Worm (Caenorhabditis elegans) whole organism, early embryonic: Measurements from ENCODE around the gene tmed-10.

Experiments
- B0310.2 ChIP-seq: sonication (generic microtip); optimal IDR thresholded peaks from 2 replicates; lab custom pipeline; 2016; ENCODE audit warnings: mild to moderate bottlenecking, missing genetic modification characterization, missing compliant biosample characterization
- F13C5.2 ChIP-seq: sonication (generic microtip); optimal IDR thresholded peaks from 2 replicates; lab custom pipeline; 2017; ENCODE audit warnings: mild to moderate bottlenecking, missing genetic modification characterization, inconsistent platforms, missing compliant biosample characterization
- aly-1 ChIP-seq: sonication (generic microtip); optimal IDR thresholded peaks from 2 replicates; lab custom pipeline; 2016; ENCODE audit warnings: missing genetic modification characterization, missing compliant biosample characterization
- ama-1 ChIP-seq: fragments of 150-350 bp; optimal IDR thresholded peaks from 2 replicates; lab custom pipeline; 2014
- ceh-13 ChIP-seq: fragments of 200-800 bp; sonication (Bioruptor generic); optimal IDR thresholded peaks from 2 replicates; lab custom pipeline; 2018; ENCODE audit warnings: mild to moderate bottlenecking, missing genetic modification characterization, missing compliant biosample characterization
- ceh-36 ChIP-seq: sonication (generic microtip); optimal IDR thresholded peaks from 2 replicates; lab custom pipeline; 2016; ENCODE audit warnings: missing genetic modification characterization, inconsistent platforms, missing compliant biosample characterization
- ets-7 ChIP-seq: sonication (generic microtip); optimal IDR thresholded peaks from 2 replicates; lab custom pipeline; 2016; ENCODE audit warnings: missing genotype, missing genetic modification characterization, missing compliant biosample characterization
- flt-1 ChIP-seq: fragments of 200-800 bp; sonication (Bioruptor generic); IDR thresholded peaks from 2 replicates; pipeline ENCODE4 v1.3.6; 2022; ENCODE audit warnings: missing genetic modification characterization, missing compliant biosample characterization
- hmbx-1 ChIP-seq: sonication (generic microtip); optimal IDR thresholded peaks from 2 replicates; lab custom pipeline; 2016; ENCODE audit warnings: mild to moderate bottlenecking, missing genetic modification characterization, missing compliant biosample characterization
- hmg-4 ChIP-seq: fragments of 200-800 bp; sonication (Bioruptor generic); optimal IDR thresholded peaks from 2 replicates; lab custom pipeline; 2018; ENCODE audit warnings: mild to moderate bottlenecking, missing genetic modification characterization, missing compliant biosample characterization
- hnd-1 ChIP-seq: sonication (generic microtip); optimal IDR thresholded peaks from 2 replicates; lab custom pipeline; 2016; ENCODE audit warnings: missing genetic modification characterization, missing compliant biosample characterization
- pes-1 ChIP-seq: fragments of 200-800 bp; sonication (Bioruptor generic); IDR thresholded peaks from 2 replicates; pipeline ENCODE4 v1.3.6; 2022; ENCODE audit warnings: missing genetic modification reagents, missing genetic modification characterization, missing compliant biosample characterization
- scrt-1 ChIP-seq: fragments of 200-800 bp; sonication (Bioruptor generic); IDR thresholded peaks from 2 replicates; pipeline ENCODE4 v1.3.6; 2022; ENCODE audit warnings: missing genetic modification characterization, missing compliant biosample characterization
- sea-1 ChIP-seq: fragments of 200-800 bp; sonication (Bioruptor generic); conservative IDR thresholded peaks from 2 replicates; pipeline ENCODE4 v1.3.6; 2022; ENCODE audit warnings: missing genetic modification characterization, missing compliant biosample characterization
- tbx-11 ChIP-seq: fragments of 200-800 bp; sonication (Bioruptor generic); IDR thresholded peaks from 2 replicates; pipeline ENCODE4 v1.3.6; 2022; ENCODE audit warnings: missing genetic modification characterization, missing compliant biosample characterization
- tbx-37 ChIP-seq: fragments of 200-800 bp; sonication (Bioruptor generic); conservative IDR thresholded peaks from 2 replicates; pipeline ENCODE4 v1.3.6; 2022; ENCODE audit warnings: missing genetic modification reagents, missing genetic modification characterization, missing compliant biosample characterization
- tra-4 ChIP-seq: sonication (generic microtip); optimal IDR thresholded peaks from 2 replicates; lab custom pipeline; 2017; ENCODE audit warnings: missing genetic modification characterization, missing compliant biosample characterization

The tmed-10 gene

ce11 chrV:11334193-11334592 is 7.4 kb upstream of the tmed-10 start, which contains the start of gene T02E9.6:
Gene T02E9.6 (minus strand): TSS chrV:11334293.
- TF ChIP-seq ceh-13 (GFP tag; lab: Kevin White, UChicago) (no peak), tbx-37 (GFP tag; lab: Robert Waterston, UW) (no peak), tbx-11 (GFP tag; lab: Robert Waterston, UW) (no peak), pes-1 (GFP tag; lab: Robert Waterston, UW) (no peak), B0310.2 (tag; lab: Kevin White, UChicago) (no peak), tra-4 (tag; lab: Kevin White, UChicago) (no peak)

- 0 out of 2 replicates have a peak, but pooled peaks have one; percentile 30 for TF ChIP-seq flt-1 (GFP tag; lab: Robert Waterston, UW)
These were observed 5.0 kb upstream of the tmed-10 start for ce11 chrV:11331811-11332210.

- TF ChIP-seq ets-7 (tag; lab: Kevin White, UChicago) (no peak), flt-1 (GFP tag; lab: Robert Waterston, UW) (no peak)
These were observed 2.3 kb upstream of the tmed-10 start, which contains the start of gene F47G9.6 for ce11 chrV:11329100-11329499. Gene F47G9.6 (plus strand): TSS chrV:11329400.

ce11 chrV:11323720-11324119 is 3.0 kb downstream of the tmed-10 start, which contains the start of gene str-141:
Gene str-141 (minus strand): TSS chrV:11323820.
- TF ChIP-seq hmbx-1: no peak
- no peak for TF ChIP-seq hmg-4
- TF ChIP-seq ceh-36 (tag; lab: Kevin White, UChicago): no peak
- no peak for TF ChIP-seq flt-1 (GFP tag; lab: Robert Waterston, UW)
- TF ChIP-seq hnd-1 (tag; lab: Kevin White, UChicago): no peak

DNA sequence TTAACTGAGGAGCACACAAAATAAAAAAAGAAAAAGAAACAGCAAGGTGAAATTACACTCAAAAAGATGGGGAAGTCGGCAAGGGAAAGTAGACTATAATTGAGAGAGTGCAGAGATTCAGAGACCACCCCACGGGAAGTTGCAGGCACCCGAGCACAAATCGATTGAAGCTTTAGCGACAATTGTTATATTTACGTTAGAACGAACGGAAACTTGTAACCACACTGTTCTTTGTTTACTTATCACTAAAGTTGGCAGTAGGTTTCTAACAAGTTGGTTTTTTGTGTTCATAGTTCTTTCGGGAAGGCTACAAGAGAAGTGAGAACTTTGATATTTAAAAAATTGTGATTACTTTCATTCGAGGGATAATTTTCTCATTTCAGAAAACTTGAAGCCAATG is 5.0 kb downstream of the tmed-10 start, which contains the start of gene F47G9.4:
F47G9.4 (minus strand) TSS at position 98 of the 400 bp plus-strand sequence.
- no peak for TF ChIP-seq F13C5.2 (tag; lab: Kevin White, UChicago)
- TF ChIP-seq hmbx-1: no peak
- TF ChIP-seq flt-1 (GFP tag; lab: Robert Waterston, UW): no peak
- no peak for TF ChIP-seq hmg-4
- TF ChIP-seq aly-1 (tag; lab: Kevin White, UChicago): no peak
- no peak for TF ChIP-seq scrt-1 (GFP tag; lab: Robert Waterston, UW)
- TF ChIP-seq tra-4 (tag; lab: Kevin White, UChicago): no peak
- TF ChIP-seq pes-1 (GFP tag; lab: Robert Waterston, UW): no peak
- TF ChIP-seq ama-1 (lab: Kevin White, UChicago): no peak
- TF ChIP-seq hnd-1 (tag; lab: Kevin White, UChicago): no peak
- no peak for TF ChIP-seq sea-1 (GFP tag; lab: Robert Waterston, UW)
- TF ChIP-seq ceh-36 (tag; lab: Kevin White, UChicago): no peak
- TF ChIP-seq tbx-37 (GFP tag; lab: Robert Waterston, UW): no peak
- no peak for TF ChIP-seq tbx-11 (GFP tag; lab: Robert Waterston, UW)
- no peak for TF ChIP-seq ets-7 (tag; lab: Kevin White, UChicago)
- TF ChIP-seq B0310.2 (tag; lab: Kevin White, UChicago): no peak
- no peak for TF ChIP-seq ceh-13 (GFP tag; lab: Kevin White, UChicago)

DNA sequence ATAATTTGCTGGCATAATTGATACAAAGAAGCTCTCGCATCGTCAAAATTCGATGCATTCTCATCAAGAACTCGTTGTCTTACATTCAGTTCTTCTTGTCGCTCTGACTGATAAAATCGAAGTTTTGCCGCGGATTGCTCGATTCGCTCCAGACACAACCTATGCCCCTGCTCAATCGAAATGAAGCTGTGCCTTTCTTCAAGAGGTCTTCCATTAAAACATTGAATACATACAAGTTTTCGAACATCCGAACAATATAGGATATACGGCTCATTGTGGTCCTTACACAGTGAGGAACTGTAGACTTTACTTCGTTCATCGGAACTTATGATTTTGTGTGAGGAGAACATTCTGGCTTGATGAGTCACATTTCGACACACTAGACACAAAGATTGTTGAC is 5.9 kb downstream of the tmed-10 start:
- TF ChIP-seq tbx-11 (GFP tag; lab: Robert Waterston, UW): no peak
- no peak for TF ChIP-seq tra-4 (tag; lab: Kevin White, UChicago)

ce11 chrV:11316801-11317200 is 10.0 kb downstream of the tmed-10 start, which contains the start of gene cutl-18:
Gene cutl-18 (minus strand): TSS chrV:11316901.
- TF ChIP-seq sea-1 (GFP tag; lab: Robert Waterston, UW): no peak
- no peak for TF ChIP-seq hmbx-1
- TF ChIP-seq B0310.2 (tag; lab: Kevin White, UChicago): no peak
- TF ChIP-seq ceh-36 (tag; lab: Kevin White, UChicago): no peak
- no peak for TF ChIP-seq hnd-1 (tag; lab: Kevin White, UChicago)
- no peak for TF ChIP-seq tbx-11 (GFP tag; lab: Robert Waterston, UW)
- TF ChIP-seq ceh-13 (GFP tag; lab: Kevin White, UChicago): no peak
- no peak for TF ChIP-seq ama-1 (lab: Kevin White, UChicago)
- TF ChIP-seq tra-4 (tag; lab: Kevin White, UChicago): no peak
- TF ChIP-seq aly-1 (tag; lab: Kevin White, UChicago): no peak
- TF ChIP-seq F13C5.2 (tag; lab: Kevin White, UChicago): no peak
- no peak for TF ChIP-seq scrt-1 (GFP tag; lab: Robert Waterston, UW)
- no peak for TF ChIP-seq flt-1 (GFP tag; lab: Robert Waterston, UW)
- TF ChIP-seq ets-7 (tag; lab: Kevin White, UChicago): no peak

DNA sequence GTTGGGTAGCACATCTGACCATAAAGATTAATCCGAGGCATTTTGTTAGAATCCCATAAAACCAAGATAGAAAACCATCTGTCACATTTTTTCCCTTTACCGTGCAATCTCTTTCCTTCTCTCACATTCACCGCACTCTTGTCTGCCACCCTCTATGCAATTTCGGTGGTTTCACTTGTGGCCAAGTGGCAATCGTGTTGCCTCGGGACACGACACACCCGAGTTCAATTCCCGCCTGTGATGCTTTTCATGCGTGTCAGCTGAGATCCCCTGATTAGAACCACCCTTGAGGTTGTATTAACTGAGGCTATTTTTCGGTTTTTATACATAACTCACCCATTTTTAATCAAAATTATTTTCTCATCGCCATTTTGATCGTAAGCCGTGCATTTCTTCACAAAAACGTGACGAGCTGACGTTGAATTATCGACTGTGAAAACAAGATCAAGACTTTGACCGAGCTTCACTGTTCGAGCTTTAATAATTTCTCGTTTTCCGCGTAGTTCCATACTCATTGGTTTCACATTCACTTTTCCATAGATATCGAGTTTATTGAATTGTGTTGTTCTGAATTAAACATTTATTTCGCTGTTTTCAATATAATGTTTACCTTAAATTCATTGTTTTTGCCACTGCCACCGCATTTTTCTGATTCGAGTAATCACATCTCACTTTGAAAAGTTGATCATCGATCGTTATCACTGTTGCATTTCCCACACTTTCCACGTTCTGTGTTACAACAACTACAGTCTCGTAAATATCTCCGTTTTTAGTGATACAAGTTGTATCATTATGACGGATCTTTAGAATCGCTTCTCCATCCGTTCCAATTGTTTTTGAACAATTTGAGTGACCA is 12.5 kb downstream of the tmed-10 start:
- TF ChIP-seq hmbx-1: peak; percentile 95
- peak; percentile 100 for TF ChIP-seq hmg-4
- peak; percentile 99 for TF ChIP-seq F13C5.2 (tag; lab: Kevin White, UChicago)
- peak; percentile 100 for TF ChIP-seq aly-1 (tag; lab: Kevin White, UChicago)
- peak; percentile 99 for TF ChIP-seq pes-1 (GFP tag; lab: Robert Waterston, UW)
- TF ChIP-seq ets-7 (tag; lab: Kevin White, UChicago): peak; percentile 98
- peak; percentile 100 for TF ChIP-seq sea-1 (GFP tag; lab: Robert Waterston, UW)
- TF ChIP-seq tbx-11 (GFP tag; lab: Robert Waterston, UW): peak; percentile 100
- peak; percentile 96 for TF ChIP-seq hnd-1 (tag; lab: Kevin White, UChicago)
- peak; percentile 100 for TF ChIP-seq tbx-37 (GFP tag; lab: Robert Waterston, UW)
- TF ChIP-seq ama-1 (lab: Kevin White, UChicago): no peak
- peak; percentile 99 for TF ChIP-seq ceh-13 (GFP tag; lab: Kevin White, UChicago)
- peak; percentile 99 for TF ChIP-seq B0310.2 (tag; lab: Kevin White, UChicago)
- TF ChIP-seq scrt-1 (GFP tag; lab: Robert Waterston, UW): peak; percentile 100
- peak; percentile 98 for TF ChIP-seq ceh-36 (tag; lab: Kevin White, UChicago)
- peak; percentile 100 for TF ChIP-seq flt-1 (GFP tag; lab: Robert Waterston, UW)
- TF ChIP-seq tra-4 (tag; lab: Kevin White, UChicago): peak; percentile 98
